ENCODE assay signal across 3 fruit fly cellular contexts in the genomic region with DNA sequence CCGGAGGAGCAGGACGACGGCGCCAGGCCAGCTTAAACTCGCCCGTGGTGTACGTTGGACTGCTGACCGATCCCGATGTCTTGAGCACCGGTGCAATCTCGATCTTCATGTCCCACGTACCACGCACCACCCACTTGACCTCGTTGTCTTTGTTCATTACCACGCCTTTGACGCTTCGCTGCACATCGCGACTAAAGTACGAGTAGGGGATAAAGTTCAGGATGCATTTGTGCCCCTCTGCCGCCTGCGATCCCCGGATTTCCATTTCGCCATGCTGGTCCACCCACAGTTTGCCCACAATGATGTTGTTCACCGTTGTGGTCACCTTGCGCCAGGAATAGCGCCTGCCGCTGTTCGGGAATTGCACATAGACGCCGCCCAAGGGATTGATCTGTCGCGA.
TF ChIP-seq lines count a peak whose summit lies in the region.

No protein-coding gene starts in this region.

- no peak for TF ChIP-seq CTCF in whole organism, embryonic (GFP tag; optimal IDR thresholded peaks at IDR 0.05; lab: Kevin White, UChicago)

TF ChIP-seq in whole organism, embryonic, 481 proteins besides CTCF, POLR2A, EP300 and RAD21:
- TF ChIP-seq nom (GFP tag; optimal IDR thresholded peaks at IDR 0.05; lab: Kevin White, UChicago) (peak; percentile 85), Ets65A (GFP tag; lab: Kevin White, UChicago) (peak; percentile 54), CG34224 (GFP tag; IDR thresholded peaks at IDR 0.05; lab: Robert Waterston, UW; ENCODE audit: partially characterized antibody) (no peak)

TF ChIP-seq in whole organism, prepupa, 60 proteins besides CTCF, POLR2A, EP300 and RAD21:
- peak; percentile 23 for TF ChIP-seq CG9139 (GFP tag; optimal IDR thresholded peaks at IDR 0.05; lab: Kevin White, UChicago)
- TF ChIP-seq Sox14 (GFP tag; optimal IDR thresholded peaks at IDR 0.05; lab: Kevin White, UChicago), result no peak
- peak; percentile 47 to 78 for TF ChIP-seq ss (GFP tag; optimal IDR thresholded peaks at IDR 0.05; lab: Kevin White, UChicago)
- no peak for TF ChIP-seq CG4318 (GFP tag; optimal IDR thresholded peaks at IDR 0.05; lab: Kevin White, UChicago)
- TF ChIP-seq CG6276 (GFP tag; optimal IDR thresholded peaks at IDR 0.05; lab: Kevin White, UChicago), result no peak
- no peak for TF ChIP-seq CG32006 (GFP tag; optimal IDR thresholded peaks at IDR 0.05; lab: Kevin White, UChicago)
TF ChIP-seq in whole organism, prepupa: peak in this region for 2.

TF ChIP-seq in whole organism, pupa, 21 proteins besides CTCF, POLR2A, EP300 and RAD21:
- TF ChIP-seq Pif1A (GFP tag; optimal IDR thresholded peaks at IDR 0.05; lab: Kevin White, UChicago) (no peak), gl (tag; optimal IDR thresholded peaks at IDR 0.05; lab: Kevin White, UChicago) (peak; percentile 43), CG10348 (GFP tag; IDR thresholded peaks at IDR 0.05; lab: Robert Waterston, UW) (no peak)
TF ChIP-seq in whole organism, pupa: peak in this region for 1.
